Comparison of ENCODE assay signal across 1 fruit fly cellular context in genomic region chr3R:14692230-14692970, dm6.
TF ChIP-seq lines count a peak whose summit lies in the region.

No protein-coding gene starts in this region.

TF ChIP-seq in whole organism, embryonic, 481 proteins besides CTCF, POLR2A, EP300 and RAD21 (continued from another document):
- TF ChIP-seq CG16779 (GFP tag; IDR thresholded peaks at IDR 0.05; lab: Robert Waterston, UW), result no peak
- no peak for TF ChIP-seq CG6791 (GFP tag; IDR thresholded peaks at IDR 0.05; lab: Robert Waterston, UW; ENCODE audit: partially characterized antibody)
- peak; percentile 21 for TF ChIP-seq CG12769 (tag; optimal IDR thresholded peaks at IDR 0.05; lab: Kevin White, UChicago)
- no peak for TF ChIP-seq gsb (GFP tag; IDR thresholded peaks at IDR 0.05; lab: Robert Waterston, UW)
- TF ChIP-seq CG30403 (GFP tag; optimal IDR thresholded peaks at IDR 0.05; lab: Kevin White, UChicago), result peak; percentile 70
- no peak for TF ChIP-seq gcm2 (GFP tag; optimal IDR thresholded peaks at IDR 0.05; lab: Kevin White, UChicago)
- peak; percentile 36 for TF ChIP-seq NfI (GFP tag; optimal IDR thresholded peaks at IDR 0.05; lab: Kevin White, UChicago)
- no peak for TF ChIP-seq CG12155 (GFP tag; optimal IDR thresholded peaks at IDR 0.05; lab: Kevin White, UChicago)
- TF ChIP-seq onecut (GFP tag; IDR thresholded peaks at IDR 0.05; lab: Robert Waterston, UW), result peak; percentile 78
- TF ChIP-seq CG32532 (GFP tag; IDR thresholded peaks at IDR 0.05; lab: Robert Waterston, UW), result no peak
- TF ChIP-seq CG9609 (GFP tag; optimal IDR thresholded peaks at IDR 0.05; lab: Kevin White, UChicago), result peak; percentile 28
- TF ChIP-seq CG11560 (tag; IDR thresholded peaks at IDR 0.05; lab: Robert Waterston, UW), result no peak
- no peak for TF ChIP-seq CG10274 (GFP tag; optimal IDR thresholded peaks at IDR 0.05; lab: Kevin White, UChicago)
- TF ChIP-seq wek (GFP tag; optimal IDR thresholded peaks at IDR 0.05; lab: Kevin White, UChicago), result peak; percentile 29
- peak; percentile 5 for TF ChIP-seq odd (GFP tag; optimal IDR thresholded peaks at IDR 0.05; lab: Kevin White, UChicago)
- peak; percentile 55; the same call in 2 of the 3 replicates for TF ChIP-seq H15 (GFP tag; IDR thresholded peaks at IDR 0.05; lab: Robert Waterston, UW)
- no peak for TF ChIP-seq Vsx1 (GFP tag; optimal IDR thresholded peaks at IDR 0.05; lab: Kevin White, UChicago)
- TF ChIP-seq zen (tag; optimal IDR thresholded peaks at IDR 0.05; lab: Kevin White, UChicago), result peak; percentile 48
- TF ChIP-seq gem (tag; optimal IDR thresholded peaks at IDR 0.05; lab: Kevin White, UChicago), result peak; percentile 82
- no peak for TF ChIP-seq BEAF-32 (GFP tag; optimal IDR thresholded peaks at IDR 0.05; lab: Kevin White, UChicago)
- TF ChIP-seq CG14014 (GFP tag; IDR thresholded peaks at IDR 0.05; lab: Robert Waterston, UW), result no peak
- peak; percentile 5 for TF ChIP-seq CG9876 (GFP tag; optimal IDR thresholded peaks at IDR 0.05; lab: Kevin White, UChicago)
- peak; percentile 51 for TF ChIP-seq Six4 (GFP tag; optimal IDR thresholded peaks at IDR 0.05; lab: Kevin White, UChicago)
- TF ChIP-seq CG7786 (GFP tag; optimal IDR thresholded peaks at IDR 0.05; lab: Kevin White, UChicago), result no peak
- no peak for TF ChIP-seq z (GFP tag; IDR thresholded peaks at IDR 0.05; lab: Robert Waterston, UW)
- peak; percentile 59 for TF ChIP-seq Pdp1 (GFP tag; optimal IDR thresholded peaks at IDR 0.05; lab: Kevin White, UChicago)
- TF ChIP-seq CG2202 (tag; optimal IDR thresholded peaks at IDR 0.05; lab: Kevin White, UChicago), result peak; percentile 75
- TF ChIP-seq CG4730 (GFP tag; IDR thresholded peaks at IDR 0.05; lab: Robert Waterston, UW), result peak; percentile 31; the same call in 1 of the 2 replicates
- TF ChIP-seq CG8089 (GFP tag; optimal IDR thresholded peaks at IDR 0.05; lab: Kevin White, UChicago), result peak; percentile 58
- TF ChIP-seq Poxn (GFP tag; IDR thresholded peaks at IDR 0.05; lab: Robert Waterston, UW), result no peak
- peak; percentile 44 for TF ChIP-seq repo (GFP tag; optimal IDR thresholded peaks at IDR 0.05; lab: Kevin White, UChicago)
- peak; percentile 73 for TF ChIP-seq CG4820 (GFP tag; optimal IDR thresholded peaks at IDR 0.05; lab: Kevin White, UChicago)
- no peak for TF ChIP-seq crc (GFP tag; optimal IDR thresholded peaks at IDR 0.05; lab: Kevin White, UChicago)
- no peak for TF ChIP-seq nerfin-2 (GFP tag; IDR thresholded peaks at IDR 0.05; lab: Robert Waterston, UW; ENCODE audit: partially characterized antibody)
- TF ChIP-seq CG18262 (tag; optimal IDR thresholded peaks at IDR 0.05; lab: Kevin White, UChicago), result peak; percentile 86
- TF ChIP-seq MBD-R2 (GFP tag; IDR thresholded peaks at IDR 0.05; lab: Robert Waterston, UW), result no peak
- TF ChIP-seq stc (GFP tag; IDR thresholded peaks at IDR 0.05; lab: Robert Waterston, UW), result peak; percentile 60; the same call in 1 of the 2 replicates
- TF ChIP-seq Ets65A (GFP tag; lab: Kevin White, UChicago), result no peak
- TF ChIP-seq CG8290 (GFP tag; optimal IDR thresholded peaks at IDR 0.05; lab: Kevin White, UChicago), result peak; percentile 2
- TF ChIP-seq CG8290 (tag; optimal IDR thresholded peaks at IDR 0.05; lab: Kevin White, UChicago), result peak in 1 of 2 experiments; percentile 0
- no peak for TF ChIP-seq HLH54F (GFP tag; optimal IDR thresholded peaks at IDR 0.05; lab: Kevin White, UChicago)
- peak; percentile 10 for TF ChIP-seq Mes4 (GFP tag; optimal IDR thresholded peaks at IDR 0.05; lab: Kevin White, UChicago)
- peak; percentile 78 for TF ChIP-seq D19A (tag; optimal IDR thresholded peaks at IDR 0.05; lab: Kevin White, UChicago)
- TF ChIP-seq CG10209 (GFP tag; optimal IDR thresholded peaks at IDR 0.05; lab: Kevin White, UChicago), result peak; percentile 27
- TF ChIP-seq E2f1 (GFP tag; IDR thresholded peaks at IDR 0.05; lab: Robert Waterston, UW), result peak; percentile 45; the same call in 1 of the 2 replicates
- TF ChIP-seq ara (GFP tag; IDR thresholded peaks at IDR 0.05; lab: Robert Waterston, UW), result peak; percentile 85
- peak; percentile 65 for TF ChIP-seq pum (GFP tag; optimal IDR thresholded peaks at IDR 0.05; lab: Kevin White, UChicago)
- no peak for TF ChIP-seq CG3163 (GFP tag; optimal IDR thresholded peaks at IDR 0.05; lab: Kevin White, UChicago)
- TF ChIP-seq ap (GFP tag; IDR thresholded peaks at IDR 0.05; lab: Robert Waterston, UW), result peak; percentile 30; the same call in 1 of the 2 replicates
- peak; percentile 58; the same call in 1 of the 3 replicates for TF ChIP-seq CG7357 (GFP tag; IDR thresholded peaks at IDR 0.05; lab: Robert Waterston, UW)
- no peak for TF ChIP-seq Dfd (GFP tag; optimal IDR thresholded peaks at IDR 0.05; lab: Kevin White, UChicago)
- peak; percentile 57 for TF ChIP-seq tap (tag; optimal IDR thresholded peaks at IDR 0.05; lab: Kevin White, UChicago)
- no peak for TF ChIP-seq ERR (GFP tag; optimal IDR thresholded peaks at IDR 0.05; lab: Kevin White, UChicago)
- TF ChIP-seq CG17361 (GFP tag; IDR thresholded peaks at IDR 0.05; lab: Robert Waterston, UW), result peak; percentile 63; the same call in 2 of the 3 replicates
- TF ChIP-seq slp2 (GFP tag; optimal IDR thresholded peaks at IDR 0.05; lab: Kevin White, UChicago), result peak; percentile 38
- TF ChIP-seq cato (GFP tag; optimal IDR thresholded peaks at IDR 0.05; lab: Kevin White, UChicago; ENCODE audit: borderline replicate concordance), result peak; percentile 30
- TF ChIP-seq dmrt11E (tag; optimal IDR thresholded peaks at IDR 0.05; lab: Kevin White, UChicago), result peak; percentile 87
- peak; percentile 53 for TF ChIP-seq CG4707 (GFP tag; optimal IDR thresholded peaks at IDR 0.05; lab: Kevin White, UChicago)
- TF ChIP-seq CG6765 (GFP tag; optimal IDR thresholded peaks at IDR 0.05; lab: Kevin White, UChicago), result no peak
- TF ChIP-seq D (optimal IDR thresholded peaks at IDR 0.05; lab: Kevin White, UChicago), result no peak
- peak; percentile 80 for TF ChIP-seq D (GFP tag; optimal IDR thresholded peaks at IDR 0.05; lab: Kevin White, UChicago)
- peak; percentile 28 for TF ChIP-seq bcd (GFP tag; optimal IDR thresholded peaks at IDR 0.05; lab: Kevin White, UChicago)
- peak; percentile 77 for TF ChIP-seq nerfin-1 (tag; optimal IDR thresholded peaks at IDR 0.05; lab: Kevin White, UChicago)
- TF ChIP-seq disco-r (GFP tag; optimal IDR thresholded peaks at IDR 0.05; lab: Kevin White, UChicago), result peak; percentile 35
- peak; percentile 24; the same call in 1 of the 3 replicates for TF ChIP-seq dysf (GFP tag; IDR thresholded peaks at IDR 0.05; lab: Robert Waterston, UW)
- TF ChIP-seq grau (tag; optimal IDR thresholded peaks at IDR 0.05; lab: Kevin White, UChicago), result peak; percentile 58
- TF ChIP-seq CG9932 (GFP tag; IDR thresholded peaks at IDR 0.05; lab: Robert Waterston, UW), result no peak
- TF ChIP-seq Dbx (GFP tag; IDR thresholded peaks at IDR 0.05; lab: Robert Waterston, UW), result no peak
- peak; percentile 82 for TF ChIP-seq phol (tag; optimal IDR thresholded peaks at IDR 0.05; lab: Kevin White, UChicago)
- 0 out of 2 replicates have a peak, but pooled peaks have one; percentile 31 for TF ChIP-seq dimm (GFP tag; IDR thresholded peaks at IDR 0.05; lab: Robert Waterston, UW)
- no peak for TF ChIP-seq seq (GFP tag; IDR thresholded peaks at IDR 0.05; lab: Robert Waterston, UW)
- TF ChIP-seq hkb (optimal IDR thresholded peaks at IDR 0.05; lab: Kevin White, UChicago), result no peak
- peak; percentile 56; the same call in 1 of the 2 replicates for TF ChIP-seq hkb (GFP tag; IDR thresholded peaks at IDR 0.05; lab: Robert Waterston, UW)
- TF ChIP-seq Hr51 (GFP tag; optimal IDR thresholded peaks at IDR 0.05; lab: Kevin White, UChicago), result peak in 1 of 2 experiments; percentile 30
- TF ChIP-seq CG6175 (GFP tag; IDR thresholded peaks at IDR 0.05; lab: Robert Waterston, UW), result no peak
- no peak for TF ChIP-seq vfl (GFP tag; optimal IDR thresholded peaks at IDR 0.05; lab: Kevin White, UChicago)
- TF ChIP-seq CoRest (tag; optimal IDR thresholded peaks at IDR 0.05; lab: Kevin White, UChicago), result peak; percentile 32
- no peak for TF ChIP-seq exex (tag; optimal IDR thresholded peaks at IDR 0.05; lab: Kevin White, UChicago)
TF ChIP-seq in whole organism, embryonic: peak in this region for 260.
